Worm (Caenorhabditis elegans) whole organism, L3 larva: Measurements from ENCODE around the gene elf-1.

Source experiments
- R02D3.7 ChIP-seq: fragments of 150-350 bp; optimal IDR thresholded peaks from 2 replicates; lab custom pipeline; 2014; ENCODE audit warnings: missing biosample characterization, missing genetic modification characterization
- ceh-16 ChIP-seq: sonication (generic microtip); optimal IDR thresholded peaks from 2 replicates; lab custom pipeline; 2017; ENCODE audit warnings: missing biosample characterization, missing genetic modification characterization
- elt-1 ChIP-seq: fragments of 150-350 bp; optimal IDR thresholded peaks from 2 replicates; lab custom pipeline; 2014; ENCODE audit warnings: missing biosample characterization, missing genetic modification characterization
- fos-1 ChIP-seq: fragments of 150-350 bp; optimal IDR thresholded peaks from 2 replicates; lab custom pipeline; 2014; ENCODE audit warnings: missing biosample characterization, missing genetic modification characterization
- lin-15B ChIP-seq: fragments of 150-350 bp; optimal IDR thresholded peaks from 2 replicates; lab custom pipeline; 2014; ENCODE audit warnings: missing biosample characterization, missing genetic modification characterization
- lin-39 ChIP-seq: fragments of 150-350 bp; optimal IDR thresholded peaks from 2 replicates; lab custom pipeline; 2018; ENCODE audit warnings: missing biosample characterization, missing genetic modification reagents, missing genetic modification characterization
- nhr-237 ChIP-seq: fragments of 150-350 bp; optimal IDR thresholded peaks from 2 replicates; lab custom pipeline; 2014; ENCODE audit warnings: missing biosample characterization, missing genetic modification characterization
- skn-1 ChIP-seq: fragments of 150-350 bp; optimal IDR thresholded peaks from 2 replicates; lab custom pipeline; 2014; ENCODE audit warnings: missing biosample characterization, missing genetic modification characterization
- snpc-4 ChIP-seq: fragments of 150-350 bp; optimal IDR thresholded peaks from 2 replicates; lab custom pipeline; 2014; ENCODE audit warnings: missing biosample characterization, missing genetic modification characterization

ce11 chrIII:757981-758380, 69.0 kb downstream of the elf-1 start, which contains the start of gene T17H7.7:
- TF ChIP-seq ceh-16 (tag; lab: Kevin White, UChicago) (no peak), lin-39 (tag; lab: Kevin White, UChicago) (no peak), nhr-237 (no peak), lin-15B (tag; lab: Kevin White, UChicago) (no peak), elt-1 (no peak), snpc-4 (tag; lab: Kevin White, UChicago) (no peak), R02D3.7 (tag; lab: Kevin White, UChicago) (no peak), skn-1 (no peak), fos-1 (no peak)
